Worm (Caenorhabditis elegans): ENCODE data around the gene F11G11.13.

ce11 chrII:4849885-4850284, 26.1 kb downstream of the F11G11.13 start, which contains the start of gene T23B7.3:
- TF ChIP-seq him-1 (tag; optimal IDR thresholded peaks at IDR 0.05) (no peak), dao-5 (tag; optimal IDR thresholded peaks at IDR 0.05) (no peak), W03F9.2 (tag; optimal IDR thresholded peaks at IDR 0.05) (no peak)

Data from whole organism, L4/young adult.